Fruit fly (Drosophila melanogaster) whole organism, embryonic: ENCODE measurements around the gene CG9775.
A peak's percentile ranks its signal among the peaks of the same experiment; 100 is the strongest.

ENCODE experiments used
- Atf3 ChIP-seq: fragments of 200-800 bp; sonication (Bioruptor generic); optimal IDR thresholded peaks from 3 replicates; lab custom pipeline; 2016; ENCODE audit warnings: missing biosample characterization, missing genetic modification characterization
- BEAF-32 ChIP-seq: fragments of 200-800 bp; sonication (Bioruptor generic); optimal IDR thresholded peaks from 3 replicates; lab custom pipeline; 2017; ENCODE audit warnings: missing biosample characterization, missing genetic modification characterization, mild to moderate bottlenecking, moderate library complexity, missing genetic modification reagents
- Bdp1 ChIP-seq: fragments of 200-800 bp; sonication (Bioruptor generic); optimal IDR thresholded peaks from 3 replicates; lab custom pipeline; 2016; ENCODE audit warnings: missing biosample characterization, missing genetic modification characterization
- CG10565 ChIP-seq: fragments of 200-800 bp; sonication (Bioruptor generic); optimal IDR thresholded peaks from 3 replicates; lab custom pipeline; 2016; ENCODE audit warnings: missing biosample characterization, mild to moderate bottlenecking, missing genetic modification characterization
- CG11398 ChIP-seq: fragments of 200-800 bp; sonication (Bioruptor generic); optimal IDR thresholded peaks from 2 replicates; lab custom pipeline; 2016; ENCODE audit warnings: missing biosample characterization, missing genetic modification characterization
- CG11456 ChIP-seq: fragments of 200-800 bp; sonication (Bioruptor generic); IDR thresholded peaks from 3 replicates; pipeline ENCODE4 v1.3.6; 2022; ENCODE audit warnings: missing biosample characterization, missing genetic modification characterization
- CG12071 ChIP-seq: fragments of 200-800 bp; sonication (Bioruptor generic); optimal IDR thresholded peaks from 3 replicates; lab custom pipeline; 2018; ENCODE audit warnings: missing biosample characterization, mild to moderate bottlenecking, missing genetic modification characterization
- CG13624 ChIP-seq: fragments of 200-800 bp; sonication (Bioruptor generic); optimal IDR thresholded peaks from 2 replicates; lab custom pipeline; 2016; ENCODE audit warnings: missing biosample characterization, missing genetic modification characterization
- CG14050 ChIP-seq: fragments of 200-800 bp; sonication (Bioruptor generic); IDR thresholded peaks from 3 replicates; pipeline ENCODE4 v1.3.6; 2022; ENCODE audit warnings: missing biosample characterization, missing genetic modification characterization
- CG1647 ChIP-seq: fragments of 200-800 bp; sonication (Bioruptor generic); optimal IDR thresholded peaks from 3 replicates; lab custom pipeline; 2016; ENCODE audit warnings: missing biosample characterization, missing genetic modification characterization
- CG18262 ChIP-seq: fragments of 200-800 bp; optimal IDR thresholded peaks from 3 replicates; lab custom pipeline; 2019; ENCODE audit warnings: missing biosample characterization, mild to moderate bottlenecking, missing genetic modification characterization, moderate library complexity
- CG2120 ChIP-seq: fragments of 200-800 bp; sonication (Bioruptor generic); optimal IDR thresholded peaks from 3 replicates; lab custom pipeline; 2016; ENCODE audit warnings: missing biosample characterization, missing genetic modification characterization
- CG30431 ChIP-seq: fragments of 200-800 bp; sonication (Bioruptor generic); optimal IDR thresholded peaks from 2 replicates; lab custom pipeline; 2017; ENCODE audit warnings: missing biosample characterization, missing genetic modification characterization
- CG31441 ChIP-seq: fragments of 200-800 bp; sonication (Bioruptor generic); IDR thresholded peaks from 2 replicates; pipeline ENCODE4 v1.3.6; 2022; ENCODE audit warnings: missing biosample characterization, missing genetic modification characterization
- CG32532 ChIP-seq: fragments of 200-800 bp; sonication (Bioruptor generic); IDR thresholded peaks from 2 replicates; pipeline ENCODE4 v1.3.6; 2022; ENCODE audit warnings: missing biosample characterization, missing genetic modification characterization
- CG7372 ChIP-seq: fragments of 200-800 bp; sonication (Bioruptor generic); IDR thresholded peaks from 2 replicates; pipeline ENCODE4 v1.3.6; 2022; ENCODE audit warnings: missing biosample characterization, missing genetic modification characterization
- CG7556 ChIP-seq: fragments of 200-800 bp; sonication (Bioruptor generic); optimal IDR thresholded peaks from 2 replicates; lab custom pipeline; 2017; ENCODE audit warnings: missing biosample characterization, mild to moderate bottlenecking, missing genetic modification characterization
- CG7987 ChIP-seq: fragments of 200-800 bp; sonication (Bioruptor generic); optimal IDR thresholded peaks from 2 replicates; lab custom pipeline; 2018; ENCODE audit warnings: missing biosample characterization, mild to moderate bottlenecking, missing genetic modification characterization, moderate library complexity
- CG9876 ChIP-seq: fragments of 200-800 bp; sonication (Bioruptor generic); optimal IDR thresholded peaks from 2 replicates; lab custom pipeline; 2016; ENCODE audit warnings: missing biosample characterization, missing genetic modification characterization
- D ChIP-seq, 2 experiments: fragments of 200-800 bp in 1 of 2; fragments of >200 bp in 1 of 2; sonication (Bioruptor generic) in 1 of 2; optimal IDR thresholded peaks; 2 replicates in 1 of 2; 3 replicates in 1 of 2; lab custom pipeline; 2017; ENCODE audit warnings: mild to moderate bottlenecking in 1 of 2, missing biosample characterization in 1 of 2, missing genetic modification characterization in 1 of 2, missing genetic modification reagents in 1 of 2
- D19B ChIP-seq: fragments of 200-800 bp; sonication (Bioruptor generic); optimal IDR thresholded peaks from 2 replicates; lab custom pipeline; 2017; ENCODE audit warnings: missing biosample characterization, mild to moderate bottlenecking, missing genetic modification characterization
- Drgx ChIP-seq: fragments of 200-800 bp; sonication (Bioruptor generic); IDR thresholded peaks from 2 replicates; pipeline ENCODE4 v1.3.6; 2022; ENCODE audit warnings: missing biosample characterization, missing genetic modification characterization
- HHEX ChIP-seq: fragments of 200-800 bp; sonication (Bioruptor generic); optimal IDR thresholded peaks from 3 replicates; lab custom pipeline; 2017; ENCODE audit warnings: missing biosample characterization, mild to moderate bottlenecking, missing genetic modification characterization, missing genetic modification reagents
- Hr78 ChIP-seq, 2 experiments: fragments of 200-800 bp in 1 of 2; fragments of >200 bp in 1 of 2; sonication (Bioruptor generic) in 1 of 2; optimal IDR thresholded peaks; 2 replicates each; lab custom pipeline; 2017 to 2019; ENCODE audit warnings: missing biosample characterization in 2 of 2, missing genetic modification characterization in 2 of 2, mild to moderate bottlenecking in 1 of 2, moderate library complexity in 1 of 2
- Lim3 ChIP-seq: fragments of 200-800 bp; sonication (Bioruptor generic); IDR thresholded peaks from 2 replicates; pipeline ENCODE4 v1.3.6; 2022; ENCODE audit warnings: missing biosample characterization, missing genetic modification characterization
- Oli ChIP-seq: fragments of 200-800 bp; sonication (Bioruptor generic); optimal IDR thresholded peaks from 2 replicates; lab custom pipeline; 2018; ENCODE audit warnings: missing biosample characterization, mild to moderate bottlenecking, missing genetic modification characterization, moderate library complexity
- Sry-δ ChIP-seq: fragments of 200-800 bp; sonication (Bioruptor generic); optimal IDR thresholded peaks from 2 replicates; lab custom pipeline; 2016; ENCODE audit warnings: missing biosample characterization, missing genetic modification characterization
- Tbp ChIP-seq: fragments of >200 bp; optimal IDR thresholded peaks from 2 replicates; lab custom pipeline; 2018; ENCODE audit warnings: missing biosample characterization, missing genetic modification characterization
- Usf ChIP-seq: fragments of 200-800 bp; sonication (Bioruptor generic); optimal IDR thresholded peaks from 2 replicates; lab custom pipeline; 2017; ENCODE audit warnings: missing genotype, missing biosample characterization, missing genetic modification characterization
- ac ChIP-seq: fragments of 200-800 bp; sonication (Bioruptor generic); optimal IDR thresholded peaks from 3 replicates; lab custom pipeline; 2017; ENCODE audit warnings: missing biosample characterization, mild to moderate bottlenecking, missing genetic modification characterization
- ara ChIP-seq: fragments of 200-800 bp; sonication (Bioruptor generic); IDR thresholded peaks from 2 replicates; pipeline ENCODE4 v1.3.6; 2022; ENCODE audit warnings: missing biosample characterization, missing genetic modification characterization
- cas ChIP-seq: fragments of 200-800 bp; sonication (Bioruptor generic); IDR thresholded peaks from 2 replicates; pipeline ENCODE4 v1.3.6; 2022; ENCODE audit warnings: missing biosample characterization, missing genetic modification characterization
- cato ChIP-seq: fragments of 200-800 bp; sonication (Bioruptor generic); optimal IDR thresholded peaks from 2 replicates; lab custom pipeline; 2016; ENCODE audit warnings: missing biosample characterization, missing genetic modification characterization, borderline replicate concordance
- chm ChIP-seq: fragments of 200-800 bp; sonication (Bioruptor generic); IDR thresholded peaks from 2 replicates; pipeline ENCODE4 v1.3.6; 2022; ENCODE audit warnings: missing biosample characterization, missing genetic modification characterization
- croc ChIP-seq: fragments of 200-800 bp; sonication (Bioruptor generic); conservative IDR thresholded peaks from 3 replicates; pipeline ENCODE4 v1.3.6; 2022; ENCODE audit warnings: missing biosample characterization, missing genetic modification characterization
- emc ChIP-seq: fragments of 200-800 bp; sonication (Bioruptor generic); optimal IDR thresholded peaks from 2 replicates; lab custom pipeline; 2016; ENCODE audit warnings: missing biosample characterization, missing genetic modification characterization
- en ChIP-seq: fragments of 200-800 bp; sonication (Bioruptor generic); optimal IDR thresholded peaks from 2 replicates; lab custom pipeline; 2016; ENCODE audit warnings: missing biosample characterization, missing genetic modification characterization
- fd96Cb ChIP-seq: fragments of 200-800 bp; sonication (Bioruptor generic); optimal IDR thresholded peaks from 2 replicates; lab custom pipeline; 2018; ENCODE audit warnings: missing biosample characterization, mild to moderate bottlenecking, missing genetic modification characterization, moderate library complexity
- gcm ChIP-seq: fragments of 200-800 bp; sonication (Bioruptor generic); optimal IDR thresholded peaks from 2 replicates; lab custom pipeline; 2019; ENCODE audit warnings: missing biosample characterization, mild to moderate bottlenecking, missing genetic modification characterization, moderate library complexity
- gsb ChIP-seq: fragments of 200-800 bp; sonication (Bioruptor generic); IDR thresholded peaks from 2 replicates; pipeline ENCODE4 v1.3.6; 2022; ENCODE audit warnings: missing biosample characterization, missing genetic modification characterization
- gt ChIP-seq: fragments of 200-800 bp; sonication (Bioruptor generic); IDR thresholded peaks from 2 replicates; pipeline ENCODE4 v1.3.6; 2022; ENCODE audit warnings: missing biosample characterization, missing genetic modification characterization
- inv ChIP-seq: fragments of 200-800 bp; sonication (Bioruptor generic); IDR thresholded peaks from 2 replicates; pipeline ENCODE4 v1.3.6; 2022; ENCODE audit warnings: missing biosample characterization, missing genetic modification characterization; ENCODE audit not compliant: partially characterized antibody
- odd ChIP-seq: fragments of 200-800 bp; sonication (Bioruptor generic); optimal IDR thresholded peaks from 2 replicates; lab custom pipeline; 2017; ENCODE audit warnings: missing biosample characterization, mild to moderate bottlenecking, missing genetic modification characterization
- pan ChIP-seq, 4 experiments: fragments of >200 bp in 3 of 4; fragments of 200-800 bp in 1 of 4; sonication (Bioruptor generic) in 1 of 4; optimal IDR thresholded peaks in 3 of 4; IDR thresholded peaks in 1 of 4; 2 replicates each; pipeline versions ENCODE4 v1.3.6 to Lab custom; 2017 to 2022; ENCODE audit warnings: missing biosample characterization in 2 of 4, missing genetic modification characterization in 2 of 4, mixed read lengths in 1 of 4
- salm ChIP-seq: fragments of 200-800 bp; sonication (Bioruptor generic); optimal IDR thresholded peaks from 2 replicates; lab custom pipeline; 2018; ENCODE audit warnings: missing biosample characterization, mild to moderate bottlenecking, missing genetic modification characterization
- sd ChIP-seq: fragments of 200-800 bp; sonication (Bioruptor generic); optimal IDR thresholded peaks from 3 replicates; lab custom pipeline; 2018; ENCODE audit warnings: missing biosample characterization, mild to moderate bottlenecking, missing genetic modification characterization, moderate library complexity
- sug ChIP-seq: fragments of 200-800 bp; optimal IDR thresholded peaks from 2 replicates; lab custom pipeline; 2019; ENCODE audit warnings: missing biosample characterization, mild to moderate bottlenecking, missing genetic modification characterization, moderate library complexity
- tup ChIP-seq: fragments of 200-800 bp; sonication (Bioruptor generic); optimal IDR thresholded peaks from 2 replicates; lab custom pipeline; 2016; ENCODE audit warnings: missing biosample characterization, mild to moderate bottlenecking, missing genetic modification characterization, moderate library complexity
- unc-4 ChIP-seq: fragments of 200-800 bp; sonication (Bioruptor generic); IDR thresholded peaks from 2 replicates; pipeline ENCODE4 v1.3.6; 2022; ENCODE audit warnings: missing biosample characterization, missing genetic modification characterization; ENCODE audit not compliant: partially characterized antibody

CG9775 gene

dm6 chr3R:4641616-4642102, at the start of gene CG9775, which contains the start of the genes MED31 and slx1 (continued):
- TF ChIP-seq chm (GFP tag; lab: Robert Waterston, UW), result 0 out of 2 replicates have a peak, but pooled peaks have one; percentile 35
- no peak for TF ChIP-seq Lim3 (GFP tag; lab: Robert Waterston, UW)
- peak; percentile 63; the same call in 1 of the 2 replicates for TF ChIP-seq Drgx (GFP tag; lab: Robert Waterston, UW)
- peak; percentile 57 for TF ChIP-seq croc (GFP tag; lab: Robert Waterston, UW)
- TF ChIP-seq CG11456 (GFP tag; lab: Robert Waterston, UW), result no peak; the same call in 2 of the 3 replicates
- no peak for TF ChIP-seq Bdp1
- TF ChIP-seq CG32532 (GFP tag; lab: Robert Waterston, UW), result peak; percentile 81
- TF ChIP-seq CG7556 (GFP tag; lab: Kevin White, UChicago), result peak; percentile 77
- peak; percentile 86 for TF ChIP-seq CG18262 (tag; lab: Kevin White, UChicago)
- no peak for TF ChIP-seq CG9876 (GFP tag; lab: Kevin White, UChicago)
- TF ChIP-seq CG11398 (GFP tag; lab: Kevin White, UChicago), result no peak
- TF ChIP-seq ara (GFP tag; lab: Robert Waterston, UW), result peak; percentile 57; the same call in 1 of the 2 replicates
- peak; percentile 65 for TF ChIP-seq D19B (GFP tag; lab: Kevin White, UChicago)
- TF ChIP-seq Usf, result peak; percentile 47
- peak; percentile 68 for TF ChIP-seq gcm (GFP tag; lab: Kevin White, UChicago)
- peak; percentile 45 for TF ChIP-seq BEAF-32 (GFP tag; lab: Kevin White, UChicago)
- TF ChIP-seq emc, result no peak
- peak; percentile 51 for TF ChIP-seq cas (GFP tag; lab: Robert Waterston, UW)
- no peak for TF ChIP-seq CG7987
- TF ChIP-seq fd96Cb (tag; lab: Kevin White, UChicago), result peak; percentile 76
- TF ChIP-seq HHEX (GFP tag; lab: Kevin White, UChicago), result peak; percentile 59
- no peak for TF ChIP-seq Hr78 (GFP tag; optimal IDR thresholded peaks at IDR 0.05; lab: Kevin White, UChicago)
- no peak for TF ChIP-seq CG12071
- peak; percentile 33 for TF ChIP-seq odd
- peak; percentile 79 for TF ChIP-seq Oli
- peak; percentile 36 for TF ChIP-seq cato (GFP tag; lab: Kevin White, UChicago)
- TF ChIP-seq ac, result no peak
- no peak for TF ChIP-seq pan (optimal IDR thresholded peaks at IDR 0.05; lab: Kevin White, UChicago)
- TF ChIP-seq pan (GFP tag; optimal IDR thresholded peaks at IDR 0.05 in 1 of 2, IDR thresholded peaks at IDR 0.05 in 1 of 2), result peak in 1 of 2 experiments; percentile 75
- TF ChIP-seq sd, result no peak
- TF ChIP-seq CG14050, result peak; percentile 60; the same call in 2 of the 3 replicates
- TF ChIP-seq gsb (GFP tag; lab: Robert Waterston, UW), result peak; percentile 44; the same call in 1 of the 2 replicates
- no peak for TF ChIP-seq Tbp (GFP tag; lab: Kevin White, UChicago)
- TF ChIP-seq tup (GFP tag; lab: Kevin White, UChicago), result no peak
- no peak for TF ChIP-seq gt
- TF ChIP-seq CG10565 (GFP tag; lab: Kevin White, UChicago), result no peak
- peak; percentile 5 for TF ChIP-seq CG1647 (GFP tag; lab: Kevin White, UChicago)
- TF ChIP-seq D (optimal IDR thresholded peaks at IDR 0.05; lab: Kevin White, UChicago), result no peak
- peak; percentile 55 for TF ChIP-seq D (GFP tag; optimal IDR thresholded peaks at IDR 0.05; lab: Kevin White, UChicago)
- TF ChIP-seq sug (tag; lab: Kevin White, UChicago), result peak; percentile 75
- no peak for TF ChIP-seq Atf3 (GFP tag; lab: Kevin White, UChicago)
- TF ChIP-seq CG2120 (GFP tag; lab: Kevin White, UChicago), result peak; percentile 71
- TF ChIP-seq CG13624 (GFP tag; lab: Kevin White, UChicago), result no peak
- TF ChIP-seq Sry-δ, result no peak
- TF ChIP-seq CG7372, result peak; percentile 75
- peak; percentile 90 for TF ChIP-seq CG31441 (GFP tag; lab: Robert Waterston, UW)
- no peak for TF ChIP-seq en (GFP tag; lab: Kevin White, UChicago)
- TF ChIP-seq unc-4, result no peak
- peak; percentile 52 for TF ChIP-seq CG30431 (GFP tag; lab: Kevin White, UChicago)
- peak; percentile 47 for TF ChIP-seq salm (tag; lab: Kevin White, UChicago)
- no peak for TF ChIP-seq inv
